Worm (Caenorhabditis elegans): ENCODE measurements around the gene asp-7.

Gene asp-7

DNA sequence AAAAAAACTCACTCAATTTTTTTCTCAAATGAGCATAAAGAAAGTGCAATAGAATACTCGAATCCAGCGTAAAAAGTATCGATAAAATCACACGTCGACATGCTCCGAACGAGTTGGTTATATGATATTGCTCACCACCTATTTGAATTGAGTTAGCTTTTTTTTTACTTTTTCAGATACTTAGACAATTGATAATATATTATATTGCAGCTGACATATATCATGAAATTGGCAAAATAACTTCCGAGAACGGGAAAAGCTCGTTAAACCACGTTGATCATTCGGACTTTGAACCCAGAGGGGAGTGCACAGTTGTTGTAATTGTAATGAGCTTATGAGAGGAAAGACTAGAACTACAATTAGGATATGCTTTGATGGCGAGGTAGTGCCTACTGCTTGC is 17.6 kb upstream of the asp-7 start, which contains the start of gene srw-136:
TSS of gene srw-136 (minus strand) at position 101 of the 400 bp plus-strand sequence.
- no peak for TF ChIP-seq unc-42 (tag; optimal IDR thresholded peaks at IDR 0.05)
- TF ChIP-seq K09A11.1 (tag; optimal IDR thresholded peaks at IDR 0.05; ENCODE audit: insufficient read depth) = no peak
- no peak for TF ChIP-seq ahr-1 (tag; optimal IDR thresholded peaks at IDR 0.05)
- TF ChIP-seq lin-11 (tag; optimal IDR thresholded peaks at IDR 0.05) = no peak
- no peak for TF ChIP-seq ceh-22 (tag; optimal IDR thresholded peaks at IDR 0.05)
- no peak for TF ChIP-seq madf-2 (tag; optimal IDR thresholded peaks at IDR 0.05)

DNA sequence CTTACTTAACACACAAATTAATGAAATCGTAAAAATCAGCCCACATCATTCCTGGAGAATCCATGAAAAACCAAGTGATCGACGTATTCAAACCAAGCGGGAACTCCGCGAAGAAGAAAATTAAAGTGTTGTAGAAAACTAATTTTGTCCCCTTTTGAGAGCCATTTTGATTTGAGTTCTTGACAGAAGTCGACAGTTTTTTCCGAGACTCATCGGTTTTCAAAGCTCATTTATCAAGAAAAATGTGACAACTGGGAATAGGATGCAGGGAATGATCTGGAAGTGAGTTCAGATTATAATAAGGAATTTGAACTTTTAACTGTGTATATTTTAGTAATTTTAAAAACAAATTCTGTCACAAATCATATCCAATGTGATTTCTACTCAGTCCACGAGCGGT is 16.7 kb upstream of the asp-7 start, which contains the start of gene srw-135:
TSS of gene srw-135 (minus strand) at position 101 of the 400 bp plus-strand sequence.
- TF ChIP-seq npax-4 (tag; optimal IDR thresholded peaks at IDR 0.05) (no peak), pat-9 (tag; optimal IDR thresholded peaks at IDR 0.05) (no peak), ceh-19 (GFP tag; optimal IDR thresholded peaks at IDR 0.05) (no peak), C08G9.2 (tag; optimal IDR thresholded peaks at IDR 0.05) (no peak), pha-4 (tag; optimal IDR thresholded peaks at IDR 0.05) (no peak), syd-9 (tag; optimal IDR thresholded peaks at IDR 0.05) (no peak), mec-3 (tag; optimal IDR thresholded peaks at IDR 0.05; ENCODE audit: borderline replicate concordance) (no peak), eyg-1 (tag; optimal IDR thresholded peaks at IDR 0.05) (no peak), ceh-34 (tag; optimal IDR thresholded peaks at IDR 0.05) (no peak)

DNA sequence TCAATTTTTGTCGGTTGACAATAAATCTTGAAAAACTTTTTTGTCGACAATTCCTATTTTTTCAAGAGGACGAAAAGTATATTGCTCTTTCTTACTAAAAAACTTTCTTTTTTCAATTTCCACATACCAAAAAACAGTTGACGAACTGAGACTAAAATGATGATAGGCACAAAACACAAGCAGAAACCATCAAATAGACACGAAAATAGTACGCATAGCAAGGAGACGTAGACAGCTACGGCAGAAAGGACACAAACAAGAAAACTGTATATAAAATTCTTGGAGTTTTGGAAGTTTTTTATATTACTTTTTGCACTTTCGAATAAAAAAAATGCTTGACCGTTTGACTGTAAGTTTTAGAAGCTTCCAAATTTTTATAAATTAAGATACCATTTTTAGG is 13.9 kb upstream of the asp-7 start, which contains the start of gene K12D9.1:
TSS of gene K12D9.1 (plus strand) at position 301 of the 400 bp plus-strand sequence.
- TF ChIP-seq pat-9 (tag; optimal IDR thresholded peaks at IDR 0.05) (no peak), sox-2 (GFP tag; IDR thresholded peaks at IDR 0.05) (no peak), ceh-31 (tag; optimal IDR thresholded peaks at IDR 0.05) (no peak), Y22D7AL.16 (tag; optimal IDR thresholded peaks at IDR 0.05) (no peak), tbx-2 (tag; optimal IDR thresholded peaks at IDR 0.05) (no peak), nfya-1 (tag; optimal IDR thresholded peaks at IDR 0.05) (no peak), ceh-18 (tag; optimal IDR thresholded peaks at IDR 0.05) (no peak), ceh-9 (tag; optimal IDR thresholded peaks at IDR 0.05) (no peak)

DNA sequence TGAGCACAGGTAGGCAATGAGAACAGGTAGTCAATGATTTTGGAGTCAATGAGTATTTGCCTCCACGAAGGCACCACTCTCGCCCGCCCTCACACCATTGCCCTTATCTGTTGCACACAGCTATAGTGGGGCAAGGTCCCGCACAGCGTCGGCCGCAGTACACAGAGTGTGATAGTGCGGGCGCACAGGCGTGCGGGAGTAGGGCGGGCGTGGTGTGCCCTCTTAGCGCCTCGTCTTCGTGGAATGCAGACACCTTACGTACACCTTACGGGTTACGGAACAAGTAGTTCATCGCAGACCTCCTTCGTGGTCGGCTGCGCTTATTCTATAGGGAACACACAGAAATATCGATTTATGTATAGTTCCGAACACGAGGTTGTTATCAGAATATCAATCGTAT is 10.2 kb upstream of the asp-7 start:
- TF ChIP-seq ceh-24 (tag; optimal IDR thresholded peaks at IDR 0.05) (no peak), C38D4.7 (GFP tag; optimal IDR thresholded peaks at IDR 0.05) (no peak), ttx-3 (tag; optimal IDR thresholded peaks at IDR 0.05) (no peak), hlh-15 (tag; optimal IDR thresholded peaks at IDR 0.05) (no peak), sox-2 (GFP tag; IDR thresholded peaks at IDR 0.05) (no peak), ceh-6 (GFP tag; optimal IDR thresholded peaks at IDR 0.05) (no peak), hlh-30 (tag; optimal IDR thresholded peaks at IDR 0.05; ENCODE audit: insufficient read depth) (no peak), unc-42 (tag; optimal IDR thresholded peaks at IDR 0.05) (no peak), eyg-1 (tag; optimal IDR thresholded peaks at IDR 0.05) (no peak), unc-3 (GFP tag; conservative IDR thresholded peaks at IDR 0.05) (no peak), unc-3 (tag; optimal IDR thresholded peaks at IDR 0.05) (no peak)

DNA sequence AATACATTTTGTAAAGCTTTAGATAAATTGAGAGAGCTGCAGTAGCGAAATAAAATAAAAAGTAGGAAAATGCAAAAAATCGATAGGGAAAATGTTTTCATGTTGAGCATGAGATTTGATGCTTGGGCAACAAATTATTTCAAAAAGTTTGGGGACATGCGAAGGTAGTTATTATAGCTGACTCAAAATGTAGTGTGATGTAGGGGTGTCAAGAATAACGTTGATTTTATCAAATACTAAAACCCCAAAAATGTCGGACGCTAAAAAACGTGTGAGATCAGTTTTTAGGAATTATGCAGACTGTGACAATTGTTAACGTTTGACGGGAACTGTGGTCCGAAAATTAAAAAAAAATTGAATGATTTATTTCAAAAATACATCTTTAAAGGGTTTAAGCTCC is 6.8 kb upstream of the asp-7 start, which contains the start of gene irld-12:
TSS of gene irld-12 (minus strand) at position 101 of the 400 bp plus-strand sequence.
- TF ChIP-seq elt-2 (tag; optimal IDR thresholded peaks at IDR 0.05) (no peak), tbx-7 (tag; optimal IDR thresholded peaks at IDR 0.05) (no peak), gmeb-2 (tag; optimal IDR thresholded peaks at IDR 0.05) (no peak), ceh-48 (tag; optimal IDR thresholded peaks at IDR 0.05) (no peak), ama-1 (optimal IDR thresholded peaks at IDR 0.05) (no peak), ceh-6 (GFP tag; optimal IDR thresholded peaks at IDR 0.05) (no peak), dve-1 (tag; optimal IDR thresholded peaks at IDR 0.05) (no peak), npax-4 (tag; optimal IDR thresholded peaks at IDR 0.05) (no peak), hlh-8 (tag; optimal IDR thresholded peaks at IDR 0.05) (no peak), ceh-2 (tag; optimal IDR thresholded peaks at IDR 0.05) (no peak), ahr-1 (tag; optimal IDR thresholded peaks at IDR 0.05) (no peak), sox-2 (GFP tag; IDR thresholded peaks at IDR 0.05) (no peak)
